Fruit fly (Drosophila melanogaster): ENCODE data around the gene CG12795.

Gene CG12795

DNA sequence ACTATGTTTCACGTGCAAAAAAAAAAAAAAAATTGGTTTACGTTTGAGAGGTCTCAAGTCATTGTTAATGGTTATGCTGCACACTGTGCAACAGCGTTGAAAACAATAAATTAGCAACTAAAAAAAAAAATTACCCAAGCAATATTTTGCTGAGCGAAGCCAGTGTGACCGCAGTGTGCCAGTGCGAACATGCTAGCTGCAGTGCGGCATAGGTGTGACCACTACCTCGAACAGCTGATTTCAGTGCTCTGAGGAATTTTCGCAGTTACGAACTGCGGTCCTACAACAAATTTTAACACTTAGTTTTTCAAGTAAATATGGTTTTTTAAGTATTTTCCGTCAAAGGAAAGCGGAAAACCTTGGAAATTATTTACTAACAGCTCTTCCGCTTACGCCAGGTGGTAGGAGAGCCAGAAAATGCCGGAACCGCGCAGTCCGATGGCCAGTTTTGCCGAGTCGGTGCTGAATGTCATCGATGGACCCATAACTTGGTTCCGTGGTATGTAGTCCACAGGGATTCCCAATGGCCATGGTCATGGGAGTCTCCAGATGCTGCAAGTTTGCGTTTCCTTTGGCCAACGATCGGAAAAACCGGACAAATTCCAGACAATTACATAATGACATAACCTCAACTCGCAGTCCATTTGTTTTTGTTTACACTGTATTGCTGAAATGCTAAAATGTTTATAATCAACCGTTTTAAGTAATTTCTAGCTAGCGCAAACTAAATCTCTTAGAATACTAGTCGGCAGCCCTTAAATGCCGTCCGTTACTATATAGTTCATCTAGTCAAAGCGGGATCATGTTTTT, 13.9 kb downstream of the CG12795 start, which contains the start of the genes msl-2 and ND-PDSW:
Gene msl-2 (minus strand): TSS at position 195 of the 810 bp plus-strand sequence.
Gene ND-PDSW (plus strand): TSS at position 240 of the 810 bp plus-strand sequence.
- TF ChIP-seq CG32264 (GFP tag; optimal IDR thresholded peaks at IDR 0.05) (no peak), OdsH (GFP tag; optimal IDR thresholded peaks at IDR 0.05) (no peak), CrebA (GFP tag; optimal IDR thresholded peaks at IDR 0.05; ENCODE audit: borderline replicate concordance) (no peak), Rel (GFP tag; optimal IDR thresholded peaks at IDR 0.05) (no peak), Rel (tag; optimal IDR thresholded peaks at IDR 0.05) (peak; percentile 18), Vsx2 (GFP tag; optimal IDR thresholded peaks at IDR 0.05; ENCODE audit: partially characterized antibody) (no peak), dl (GFP tag; optimal IDR thresholded peaks at IDR 0.05; ENCODE audit: insufficient read depth in 1 of 2, partially characterized antibody in 2 of 2) (no peak)

DNA sequence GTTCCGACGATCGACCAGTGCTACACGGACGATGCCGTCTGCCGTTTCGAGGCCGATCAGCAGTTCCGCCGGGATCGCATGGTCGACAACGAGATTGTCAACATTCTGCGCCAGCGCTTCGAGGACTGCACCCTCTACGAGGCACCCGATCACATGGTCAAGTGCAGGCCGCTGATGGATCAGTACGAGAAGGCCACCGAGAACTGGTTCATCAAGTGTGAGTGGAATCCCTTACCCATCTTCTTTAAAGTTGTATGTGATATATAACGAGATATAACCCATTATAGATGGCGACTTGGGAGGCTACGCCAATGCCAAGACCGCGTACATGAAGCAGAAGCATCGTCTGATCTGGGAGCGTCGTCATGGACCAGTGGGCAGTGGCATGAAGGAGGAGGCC, 14.6 kb downstream of the CG12795 start:
- TF ChIP-seq Dif (GFP tag; optimal IDR thresholded peaks at IDR 0.05; ENCODE audit: partially characterized antibody) = no peak
- TF ChIP-seq lola (GFP tag; optimal IDR thresholded peaks at IDR 0.05) = no peak
- TF ChIP-seq CrebA (GFP tag; optimal IDR thresholded peaks at IDR 0.05; ENCODE audit: borderline replicate concordance) = no peak
- no peak for TF ChIP-seq Abd-B (GFP tag; optimal IDR thresholded peaks at IDR 0.05)
- TF ChIP-seq foxo (GFP tag; optimal IDR thresholded peaks at IDR 0.05) = no peak
- TF ChIP-seq dmrt93B (GFP tag; optimal IDR thresholded peaks at IDR 0.05) = no peak
- no peak for TF ChIP-seq br (GFP tag; optimal IDR thresholded peaks at IDR 0.05)
- TF ChIP-seq CG9705 (GFP tag; optimal IDR thresholded peaks at IDR 0.05) = no peak
- TF ChIP-seq woc (GFP tag; optimal IDR thresholded peaks at IDR 0.05) = no peak
- TF ChIP-seq tai (GFP tag; optimal IDR thresholded peaks at IDR 0.05) = no peak
- no peak for TF ChIP-seq CG32264 (GFP tag; optimal IDR thresholded peaks at IDR 0.05)
- TF ChIP-seq Dfd (GFP tag; optimal IDR thresholded peaks at IDR 0.05) = no peak
- TF ChIP-seq pan (optimal IDR thresholded peaks at IDR 0.05) = no peak
- no peak for TF ChIP-seq fru (GFP tag; optimal IDR thresholded peaks at IDR 0.05)
- TF ChIP-seq OdsH (GFP tag; optimal IDR thresholded peaks at IDR 0.05) = no peak
- TF ChIP-seq N (GFP tag; optimal IDR thresholded peaks at IDR 0.05) = no peak
- no peak for TF ChIP-seq usp (GFP tag; optimal IDR thresholded peaks at IDR 0.05)
- TF ChIP-seq dl (GFP tag; optimal IDR thresholded peaks at IDR 0.05; ENCODE audit: insufficient read depth in 1 of 2, partially characterized antibody in 2 of 2) = no peak

DNA sequence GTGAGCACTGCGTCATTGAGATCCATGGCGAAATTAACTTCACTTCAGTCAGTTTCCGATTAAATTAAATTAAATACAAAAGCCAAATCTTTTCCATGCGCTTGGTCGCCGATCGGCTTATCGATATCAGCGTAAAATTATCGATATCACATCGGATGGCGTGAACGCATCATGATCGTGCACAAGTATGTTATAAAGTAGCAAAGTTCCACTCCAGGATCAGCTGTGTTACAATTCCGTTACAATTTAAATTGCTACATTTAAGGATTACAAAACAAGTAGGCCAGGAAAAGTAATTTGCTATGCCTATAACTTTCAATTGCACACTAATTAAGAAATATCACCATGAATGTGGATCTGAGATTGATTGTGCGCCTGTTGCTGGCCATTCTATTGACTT, 17.6 kb downstream of the CG12795 start, which contains the start of the genes Pif1 and CG31776:
Gene Pif1 (minus strand): TSS at position 136 of the 400 bp plus-strand sequence.
Gene CG31776 (plus strand): TSS at position 314 of the 400 bp plus-strand sequence.
- no peak for TF ChIP-seq Mio (GFP tag; optimal IDR thresholded peaks at IDR 0.05)
- no peak for TF ChIP-seq jim (GFP tag; optimal IDR thresholded peaks at IDR 0.05)
- no peak for TF ChIP-seq fru (GFP tag; optimal IDR thresholded peaks at IDR 0.05)
- TF ChIP-seq Hnf4 (GFP tag; optimal IDR thresholded peaks at IDR 0.05) = no peak
- no peak for TF ChIP-seq Hr78 (GFP tag; optimal IDR thresholded peaks at IDR 0.05)
- no peak for TF ChIP-seq N (GFP tag; optimal IDR thresholded peaks at IDR 0.05)
- no peak for TF ChIP-seq Jra (GFP tag; optimal IDR thresholded peaks at IDR 0.05)
- no peak for TF ChIP-seq dsf (GFP tag; optimal IDR thresholded peaks at IDR 0.05; ENCODE audit: borderline replicate concordance)
- no peak for TF ChIP-seq foxo (GFP tag; optimal IDR thresholded peaks at IDR 0.05)
- no peak for TF ChIP-seq Rel (GFP tag; optimal IDR thresholded peaks at IDR 0.05)
- TF ChIP-seq Rel (tag; optimal IDR thresholded peaks at IDR 0.05) = no peak
- no peak for TF ChIP-seq sv (GFP tag; optimal IDR thresholded peaks at IDR 0.05)
- TF ChIP-seq rgr (GFP tag; optimal IDR thresholded peaks at IDR 0.05) = no peak
- TF ChIP-seq tai (GFP tag; optimal IDR thresholded peaks at IDR 0.05) = no peak
- no peak for TF ChIP-seq woc (GFP tag; optimal IDR thresholded peaks at IDR 0.05)
- TF ChIP-seq lola (GFP tag; optimal IDR thresholded peaks at IDR 0.05) = no peak
- TF ChIP-seq dl (GFP tag; optimal IDR thresholded peaks at IDR 0.05; ENCODE audit: insufficient read depth in 1 of 2, partially characterized antibody in 2 of 2) = no peak
- no peak for TF ChIP-seq brk (GFP tag; optimal IDR thresholded peaks at IDR 0.05)
- TF ChIP-seq psq (GFP tag; optimal IDR thresholded peaks at IDR 0.05) = no peak
- TF ChIP-seq ey (GFP tag; optimal IDR thresholded peaks at IDR 0.05) = no peak

DNA sequence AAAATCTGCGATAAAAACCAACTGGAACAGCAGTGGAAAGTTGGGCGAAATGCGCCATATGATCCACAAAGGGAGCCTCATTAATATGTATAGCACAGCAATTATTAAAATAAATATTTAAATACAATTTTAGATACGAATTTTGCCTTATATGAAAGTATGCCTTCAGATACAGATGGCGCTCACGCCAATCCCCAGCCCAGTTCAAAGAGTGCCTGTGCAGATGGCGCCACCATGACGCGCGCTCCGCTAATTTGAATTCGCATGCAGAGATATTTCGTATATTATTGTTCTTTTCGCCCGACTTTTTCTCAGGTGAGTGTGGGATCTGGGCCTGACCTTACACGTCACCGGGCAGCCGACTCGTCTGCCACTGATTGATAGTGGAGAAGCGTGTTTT, 20.0 kb downstream of the CG12795 start, which contains the start of gene Pgant4:
Gene Pgant4 (plus strand): TSS at position 362 of the 400 bp plus-strand sequence.
- TF ChIP-seq GATAd (GFP tag; optimal IDR thresholded peaks at IDR 0.05) (no peak), Hr83 (GFP tag; optimal IDR thresholded peaks at IDR 0.05; ENCODE audit: poor library complexity, severe bottlenecking) (peak; percentile 32), pan (optimal IDR thresholded peaks at IDR 0.05) (no peak), OdsH (GFP tag; optimal IDR thresholded peaks at IDR 0.05) (peak; percentile 25), HLH106 (tag; optimal IDR thresholded peaks at IDR 0.05) (peak; percentile 53), CG9705 (GFP tag; optimal IDR thresholded peaks at IDR 0.05) (peak; percentile 22), sv (GFP tag; optimal IDR thresholded peaks at IDR 0.05) (peak; percentile 31), h (GFP tag; optimal IDR thresholded peaks at IDR 0.05) (no peak), Myc (optimal IDR thresholded peaks at IDR 0.05) (peak; percentile 60), sage (GFP tag; optimal IDR thresholded peaks at IDR 0.05) (no peak)
